Worm (Caenorhabditis elegans) whole organism, mixed stage, embryonic: ENCODE measurements around the gene K07F5.7.

ENCODE experiments used
- blmp-1 ChIP-seq: fragments of 150-350 bp; optimal IDR thresholded peaks from 2 replicates; lab custom pipeline; 2014; ENCODE audit warnings: missing biosample characterization, missing genetic modification characterization
- ceh-39 ChIP-seq: fragments of 150-350 bp; optimal IDR thresholded peaks from 2 replicates; lab custom pipeline; 2014; ENCODE audit warnings: missing biosample characterization, missing genetic modification characterization
- ceh-43 ChIP-seq: fragments of 200-800 bp; sonication (Bioruptor generic); optimal IDR thresholded peaks from 2 replicates; lab custom pipeline; 2018; ENCODE audit warnings: mild to moderate bottlenecking, missing genetic modification characterization, moderate library complexity, missing compliant biosample characterization
- ceh-83 ChIP-seq: fragments of 200-800 bp; sonication (Bioruptor generic); optimal IDR thresholded peaks from 2 replicates; lab custom pipeline; 2018; ENCODE audit warnings: mild to moderate bottlenecking, missing genetic modification characterization, missing compliant biosample characterization
- ces-1 ChIP-seq: fragments of 150-350 bp; optimal IDR thresholded peaks from 2 replicates; lab custom pipeline; 2014; ENCODE audit warnings: missing biosample characterization, missing genetic modification reagents, missing genetic modification characterization
- cnd-1 ChIP-seq: fragments of 200-800 bp; sonication (Bioruptor generic); optimal IDR thresholded peaks from 2 replicates; lab custom pipeline; 2018; ENCODE audit warnings: mild to moderate bottlenecking, missing genetic modification characterization, missing compliant biosample characterization
- drap-1 ChIP-seq: fragments of 200-800 bp; sonication (Bioruptor generic); optimal IDR thresholded peaks from 3 replicates; lab custom pipeline; 2018; ENCODE audit warnings: mild to moderate bottlenecking, missing genetic modification characterization, missing compliant biosample characterization
- elt-1 ChIP-seq: sonication (generic microtip); optimal IDR thresholded peaks from 2 replicates; lab custom pipeline; 2017; ENCODE audit warnings: missing genetic modification characterization, mild to moderate bottlenecking, missing compliant biosample characterization, antibody characterized with exemption, moderate library complexity, borderline replicate concordance; ENCODE audit not compliant: insufficient read depth
- elt-3 ChIP-seq: fragments of 150-350 bp; optimal IDR thresholded peaks from 2 replicates; lab custom pipeline; 2014; ENCODE audit warnings: missing biosample characterization, missing genetic modification characterization
- flh-1 ChIP-seq: fragments of 200-800 bp; sonication (Bioruptor generic); optimal IDR thresholded peaks from 2 replicates; lab custom pipeline; 2018; ENCODE audit warnings: mild to moderate bottlenecking, missing genetic modification characterization, moderate library complexity, missing compliant biosample characterization
- ham-2 ChIP-seq: fragments of 200-800 bp; sonication (Bioruptor generic); optimal IDR thresholded peaks from 2 replicates; lab custom pipeline; 2018; ENCODE audit warnings: mild to moderate bottlenecking, missing genetic modification characterization, missing compliant biosample characterization
- hlh-1 ChIP-seq: fragments of 150-350 bp; optimal IDR thresholded peaks from 2 replicates; lab custom pipeline; 2014; ENCODE audit warnings: missing biosample characterization, missing genetic modification reagents, missing genetic modification characterization
- lin-13 ChIP-seq: fragments of 150-350 bp; optimal IDR thresholded peaks from 2 replicates; lab custom pipeline; 2014; ENCODE audit warnings: missing biosample characterization, missing genetic modification characterization
- lin-32 ChIP-seq: fragments of 200-800 bp; sonication (Bioruptor generic); optimal IDR thresholded peaks from 2 replicates; lab custom pipeline; 2018; ENCODE audit warnings: mild to moderate bottlenecking, missing genetic modification characterization, missing compliant biosample characterization
- lsy-2 ChIP-seq: fragments of 150-350 bp; optimal IDR thresholded peaks from 2 replicates; lab custom pipeline; 2014; ENCODE audit warnings: missing biosample characterization, missing genetic modification characterization
- mab-5 ChIP-seq: fragments of 150-350 bp; optimal IDR thresholded peaks from 2 replicates; lab custom pipeline; 2014; ENCODE audit warnings: missing biosample characterization, missing genetic modification characterization
- mep-1 ChIP-seq: fragments of 150-350 bp; optimal IDR thresholded peaks from 2 replicates; lab custom pipeline; 2017; ENCODE audit warnings: missing biosample characterization, missing genetic modification reagents, missing genetic modification characterization, inconsistent platforms
- mls-2 ChIP-seq: sonication (generic microtip); optimal IDR thresholded peaks from 2 replicates; lab custom pipeline; 2016; ENCODE audit warnings: mild to moderate bottlenecking, missing genetic modification characterization, moderate library complexity, missing compliant biosample characterization
- nhr-12 ChIP-seq: fragments of 150-350 bp; optimal IDR thresholded peaks from 2 replicates; lab custom pipeline; 2014; ENCODE audit warnings: missing biosample characterization, missing genetic modification characterization
- nhr-2 ChIP-seq: fragments of 150-350 bp; optimal IDR thresholded peaks from 2 replicates; lab custom pipeline; 2014; ENCODE audit warnings: missing biosample characterization, missing genetic modification characterization
- nhr-237 ChIP-seq: fragments of 150-350 bp; optimal IDR thresholded peaks from 2 replicates; lab custom pipeline; 2014; ENCODE audit warnings: missing biosample characterization, missing genetic modification characterization
- nhr-28 ChIP-seq: fragments of 150-350 bp; optimal IDR thresholded peaks from 2 replicates; lab custom pipeline; 2014; ENCODE audit warnings: missing biosample characterization, missing genetic modification characterization
- pha-4 ChIP-seq: fragments of 150-350 bp; optimal IDR thresholded peaks from 2 replicates; lab custom pipeline; 2018; ENCODE audit warnings: missing biosample characterization, missing genetic modification reagents, missing genetic modification characterization
- sem-2 ChIP-seq: fragments of 200-800 bp; sonication (Bioruptor generic); optimal IDR thresholded peaks from 2 replicates; lab custom pipeline; 2018; ENCODE audit warnings: mild to moderate bottlenecking, missing genetic modification characterization, missing compliant biosample characterization
- snpc-4 ChIP-seq: fragments of 150-350 bp; optimal IDR thresholded peaks from 2 replicates; lab custom pipeline; 2014; ENCODE audit warnings: missing biosample characterization, missing genetic modification characterization
- sptf-1 ChIP-seq: sonication (generic microtip); optimal IDR thresholded peaks from 2 replicates; lab custom pipeline; 2017; ENCODE audit warnings: mild to moderate bottlenecking, missing genetic modification characterization, moderate library complexity, missing compliant biosample characterization
- tbx-8 ChIP-seq: fragments of 200-800 bp; sonication (Bioruptor generic); optimal IDR thresholded peaks from 2 replicates; lab custom pipeline; 2018; ENCODE audit warnings: mild to moderate bottlenecking, missing genetic modification characterization, moderate library complexity, missing compliant biosample characterization
- unc-120 ChIP-seq: sonication (generic microtip); optimal IDR thresholded peaks from 2 replicates; lab custom pipeline; 2017; ENCODE audit warnings: missing genetic modification characterization, missing compliant biosample characterization; ENCODE audit not compliant: poor library complexity, severe bottlenecking
- unc-39 ChIP-seq: fragments of 150-350 bp; optimal IDR thresholded peaks from 2 replicates; lab custom pipeline; 2014; ENCODE audit warnings: missing biosample characterization, missing genetic modification characterization
- unc-62 ChIP-seq: fragments of 150-350 bp; optimal IDR thresholded peaks from 2 replicates; lab custom pipeline; 2014; ENCODE audit warnings: missing biosample characterization, missing genetic modification reagents, missing genetic modification characterization
- zip-8 ChIP-seq: fragments of 150-350 bp; optimal IDR thresholded peaks from 2 replicates; lab custom pipeline; 2014; ENCODE audit warnings: missing biosample characterization, missing genetic modification characterization
- ztf-11 ChIP-seq: fragments of 150-350 bp; optimal IDR thresholded peaks from 2 replicates; lab custom pipeline; 2014; ENCODE audit warnings: missing biosample characterization, missing genetic modification characterization

Gene K07F5.7

DNA sequence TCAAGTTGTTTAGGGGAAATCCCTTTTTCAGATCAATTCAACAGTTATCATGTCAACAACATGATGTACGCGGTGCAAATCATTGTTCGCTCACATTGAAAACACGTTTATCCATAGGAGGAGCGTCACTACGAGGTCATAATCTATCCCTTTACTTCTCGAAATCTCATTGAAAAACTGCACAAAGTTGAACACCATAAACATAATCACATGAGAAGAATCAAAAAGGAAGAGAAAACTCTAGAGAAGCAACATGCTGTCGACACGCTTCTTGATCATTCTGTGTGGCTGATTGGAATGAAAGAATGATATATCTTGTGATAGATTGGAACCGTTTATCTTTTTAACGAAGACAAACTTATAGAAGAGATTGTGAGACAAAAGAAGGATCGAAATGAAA lies 19.9 kb upstream of the K07F5.7 start:
- TF ChIP-seq mab-5 (tag; lab: Kevin White, UChicago) = no peak
- TF ChIP-seq elt-1 (tag; lab: Kevin White, UChicago) = no peak
- no peak for TF ChIP-seq lsy-2
- no peak for TF ChIP-seq sptf-1 (tag; lab: Kevin White, UChicago)
- no peak for TF ChIP-seq ces-1 (GFP tag; lab: Kevin White, UChicago)
- no peak for TF ChIP-seq lin-32
- TF ChIP-seq ceh-43 = no peak
- no peak for TF ChIP-seq unc-62 (GFP tag; lab: Kevin White, UChicago)
- TF ChIP-seq nhr-2 (tag; lab: Kevin White, UChicago) = no peak
- no peak for TF ChIP-seq drap-1 (GFP tag; lab: Kevin White, UChicago)
- TF ChIP-seq unc-39 (tag; lab: Kevin White, UChicago) = no peak
- no peak for TF ChIP-seq unc-120 (tag; lab: Kevin White, UChicago)
- no peak for TF ChIP-seq ztf-11
- TF ChIP-seq zip-8 (tag; lab: Kevin White, UChicago) = no peak
- TF ChIP-seq ceh-39 (tag; lab: Kevin White, UChicago) = no peak
- TF ChIP-seq ham-2 = no peak
- no peak for TF ChIP-seq nhr-28 (tag; lab: Kevin White, UChicago)
- TF ChIP-seq elt-3 (tag; lab: Kevin White, UChicago) = no peak

DNA sequence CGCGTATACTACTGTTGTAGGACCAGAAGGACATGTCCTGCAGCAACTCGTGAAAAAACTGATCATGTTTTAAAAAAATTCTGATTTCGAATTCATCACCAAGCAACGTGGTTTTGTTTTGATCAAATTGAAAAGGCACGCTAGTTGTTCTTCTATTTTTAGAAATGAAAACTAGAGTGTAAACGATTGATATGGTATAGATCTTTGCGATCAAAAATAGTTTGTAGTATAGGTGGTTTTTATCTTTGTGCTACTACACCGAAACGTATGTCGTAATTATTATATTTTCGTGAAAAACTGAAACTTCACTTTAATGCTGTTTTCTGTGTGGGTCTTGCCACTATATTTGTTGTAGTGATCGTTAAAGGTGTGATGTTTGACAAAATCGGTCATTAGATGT lies 18.9 kb upstream of the K07F5.7 start:
- TF ChIP-seq cnd-1 (no peak), ham-2 (no peak), elt-1 (tag; lab: Kevin White, UChicago) (no peak), unc-62 (GFP tag; lab: Kevin White, UChicago) (no peak), ceh-43 (no peak), blmp-1 (tag; lab: Kevin White, UChicago) (no peak), elt-3 (tag; lab: Kevin White, UChicago) (no peak), drap-1 (GFP tag; lab: Kevin White, UChicago) (no peak), ceh-83 (GFP tag; lab: Kevin White, UChicago) (no peak)

DNA sequence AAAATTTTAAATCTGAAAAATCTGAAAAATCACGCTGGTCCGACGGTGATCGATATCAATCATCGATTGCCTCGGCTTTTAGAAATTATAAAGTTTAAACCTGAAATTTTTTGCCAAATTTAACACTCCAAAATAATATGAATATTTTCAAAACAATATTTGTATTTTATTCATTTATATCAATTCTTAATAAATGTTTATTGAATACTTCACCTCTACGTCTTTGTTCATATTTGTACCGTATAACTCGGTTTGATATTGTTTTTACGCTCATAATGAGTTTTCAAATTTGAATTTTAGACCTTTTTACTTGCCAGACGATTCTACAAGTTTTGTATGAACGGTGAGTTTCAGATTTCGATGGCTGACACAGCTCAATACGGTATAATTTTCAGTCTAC lies 16.8 kb upstream of the K07F5.7 start, which contains the start of the genes K07F5.15 and K07F5.22:
Gene K07F5.15, plus strand, starts transcription at position 301 of the 400 bp plus-strand sequence.
Gene K07F5.22, plus strand, starts transcription at position 301 of the 400 bp plus-strand sequence.
- no peak for TF ChIP-seq flh-1 (GFP tag; lab: Kevin White, UChicago)
- no peak for TF ChIP-seq sem-2 (GFP tag; lab: Kevin White, UChicago)
- TF ChIP-seq ceh-39 (tag; lab: Kevin White, UChicago) = no peak
- no peak for TF ChIP-seq ham-2
- no peak for TF ChIP-seq blmp-1 (tag; lab: Kevin White, UChicago)
- TF ChIP-seq mep-1 (tag; lab: Kevin White, UChicago) = no peak
- TF ChIP-seq pha-4 (tag; lab: Kevin White, UChicago) = no peak
- no peak for TF ChIP-seq nhr-28 (tag; lab: Kevin White, UChicago)
- no peak for TF ChIP-seq snpc-4 (tag; lab: Kevin White, UChicago)
- TF ChIP-seq nhr-237 (tag; lab: Kevin White, UChicago) = no peak
- TF ChIP-seq nhr-2 (tag; lab: Kevin White, UChicago) = no peak
- TF ChIP-seq ztf-11 = no peak

DNA sequence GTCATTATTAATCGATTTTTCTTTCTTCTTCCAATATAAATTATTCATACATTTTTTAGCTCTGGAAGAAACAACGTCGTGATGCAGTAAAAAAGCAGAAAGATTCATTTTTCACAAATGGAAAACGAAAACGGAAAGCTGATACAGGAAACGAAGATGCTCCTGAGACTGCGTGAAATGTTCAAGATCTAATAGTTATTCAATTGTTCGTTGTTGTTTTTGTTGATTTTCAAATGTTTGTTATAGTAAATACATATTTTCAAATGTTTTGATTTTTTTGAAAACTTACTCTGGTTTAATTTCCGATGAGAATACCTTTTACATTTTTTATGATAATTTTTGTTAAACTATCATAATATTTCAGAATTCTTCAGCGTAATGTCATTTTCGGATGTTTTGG lies 15.8 kb upstream of the K07F5.7 start, which contains the start of gene K07F5.16:
Gene K07F5.16, plus strand, starts transcription at position 301 of the 400 bp plus-strand sequence.
- TF ChIP-seq mep-1 (tag; lab: Kevin White, UChicago) = no peak

DNA sequence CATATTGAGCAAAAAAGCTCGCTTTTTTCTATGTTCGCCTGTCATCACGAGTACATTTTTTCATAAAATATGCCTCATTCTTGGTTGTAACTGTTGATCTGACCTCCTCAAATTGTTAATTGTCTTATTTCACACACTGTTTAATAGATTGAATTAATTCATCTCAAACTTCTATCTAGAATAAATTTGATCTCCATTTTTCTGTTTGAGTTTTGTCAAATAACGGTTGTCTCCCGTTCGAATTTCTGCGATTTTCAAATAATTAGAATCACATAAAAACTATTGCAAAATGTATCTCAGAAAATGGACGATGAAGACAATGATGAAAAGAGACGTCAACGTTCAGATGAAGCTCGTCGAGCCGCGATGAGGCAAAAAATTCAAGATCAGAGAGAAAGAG lies 13.9 kb upstream of the K07F5.7 start, which contains the start of gene K07F5.14:
Gene K07F5.14, plus strand, starts transcription at position 301 of the 400 bp plus-strand sequence.
- no peak for TF ChIP-seq lin-13
- no peak for TF ChIP-seq unc-39 (tag; lab: Kevin White, UChicago)
- TF ChIP-seq sem-2 (GFP tag; lab: Kevin White, UChicago) = no peak
- no peak for TF ChIP-seq ham-2
- TF ChIP-seq nhr-12 (tag; lab: Kevin White, UChicago) = no peak
- no peak for TF ChIP-seq mls-2 (tag; lab: Kevin White, UChicago)
- TF ChIP-seq mep-1 (tag; lab: Kevin White, UChicago) = no peak
- TF ChIP-seq tbx-8 (GFP tag; lab: Kevin White, UChicago) = no peak
- no peak for TF ChIP-seq unc-120 (tag; lab: Kevin White, UChicago)
- no peak for TF ChIP-seq blmp-1 (tag; lab: Kevin White, UChicago)
- no peak for TF ChIP-seq drap-1 (GFP tag; lab: Kevin White, UChicago)
- no peak for TF ChIP-seq pha-4 (tag; lab: Kevin White, UChicago)
- no peak for TF ChIP-seq lsy-2
- TF ChIP-seq ces-1 (GFP tag; lab: Kevin White, UChicago) = no peak
- no peak for TF ChIP-seq nhr-28 (tag; lab: Kevin White, UChicago)
- TF ChIP-seq hlh-1 = no peak
- TF ChIP-seq unc-62 (GFP tag; lab: Kevin White, UChicago) = no peak
- no peak for TF ChIP-seq zip-8 (tag; lab: Kevin White, UChicago)
- no peak for TF ChIP-seq cnd-1
- TF ChIP-seq ztf-11 = no peak
- TF ChIP-seq, all 35 proteins: peak for 0
